Worm (Caenorhabditis elegans) whole organism, late embryonic: ENCODE measurements around the gene H29C22.1.

Experiments used
- C08G9.2 ChIP-seq: sonication (generic microtip); optimal IDR thresholded peaks from 2 replicates; lab custom pipeline; 2016; ENCODE audit warnings: mild to moderate bottlenecking, missing genetic modification characterization, moderate library complexity, missing compliant biosample characterization
- K09A11.1 ChIP-seq: sonication (generic microtip); optimal IDR thresholded peaks from 2 replicates; lab custom pipeline; 2017; ENCODE audit warnings: antibody characterized with exemption, mild to moderate bottlenecking, missing genetic modification characterization, missing compliant biosample characterization; ENCODE audit not compliant: insufficient read depth
- Y22D7AL.16 ChIP-seq: sonication (generic microtip); optimal IDR thresholded peaks from 2 replicates; lab custom pipeline; 2016; ENCODE audit warnings: missing genetic modification characterization, missing compliant biosample characterization
- ama-1 ChIP-seq: fragments of 150-350 bp; optimal IDR thresholded peaks from 2 replicates; lab custom pipeline; 2014
- ceh-14 ChIP-seq: sonication (generic microtip); optimal IDR thresholded peaks from 2 replicates; lab custom pipeline; 2016; ENCODE audit warnings: missing genotype, missing genetic modification characterization, missing compliant biosample characterization
- ceh-22 ChIP-seq: sonication (generic microtip); optimal IDR thresholded peaks from 2 replicates; lab custom pipeline; 2017; ENCODE audit warnings: missing biosample characterization, missing genetic modification characterization
- ceh-24 ChIP-seq: sonication (generic microtip); optimal IDR thresholded peaks from 2 replicates; lab custom pipeline; 2016; ENCODE audit warnings: mild to moderate bottlenecking, missing genetic modification characterization, missing compliant biosample characterization
- ceh-30 ChIP-seq: fragments of 150-350 bp; optimal IDR thresholded peaks from 2 replicates; lab custom pipeline; 2014; ENCODE audit warnings: missing biosample characterization, missing genetic modification characterization
- ceh-31 ChIP-seq: sonication (generic microtip); optimal IDR thresholded peaks from 2 replicates; lab custom pipeline; 2016; ENCODE audit warnings: missing genetic modification characterization, missing compliant biosample characterization
- ceh-34 ChIP-seq: sonication (generic microtip); optimal IDR thresholded peaks from 2 replicates; lab custom pipeline; 2016; ENCODE audit warnings: mild to moderate bottlenecking, missing genetic modification characterization, missing compliant biosample characterization
- ceh-6 ChIP-seq: fragments of 200-800 bp; sonication (Bioruptor generic); optimal IDR thresholded peaks from 2 replicates; lab custom pipeline; 2018; ENCODE audit warnings: mild to moderate bottlenecking, missing genetic modification characterization, missing compliant biosample characterization
- ceh-9 ChIP-seq: sonication (generic microtip); optimal IDR thresholded peaks from 2 replicates; lab custom pipeline; 2016; ENCODE audit warnings: mild to moderate bottlenecking, missing genetic modification characterization, inconsistent platforms, missing compliant biosample characterization
- dmd-4 ChIP-seq: sonication (generic microtip); optimal IDR thresholded peaks from 2 replicates; lab custom pipeline; 2016; ENCODE audit warnings: borderline replicate concordance, missing genetic modification characterization, missing compliant biosample characterization
- ets-4 ChIP-seq: sonication (generic microtip); optimal IDR thresholded peaks from 2 replicates; lab custom pipeline; 2016; ENCODE audit warnings: missing genetic modification characterization, missing compliant biosample characterization
- eyg-1 ChIP-seq: sonication (generic microtip); optimal IDR thresholded peaks from 2 replicates; lab custom pipeline; 2016; ENCODE audit warnings: missing genotype, missing genetic modification characterization, missing compliant biosample characterization
- gmeb-2 ChIP-seq: sonication (generic microtip); optimal IDR thresholded peaks from 2 replicates; lab custom pipeline; 2016; ENCODE audit warnings: missing genetic modification characterization, inconsistent platforms, missing compliant biosample characterization
- hlh-13 ChIP-seq: fragments of 200-800 bp; sonication (Bioruptor generic); optimal IDR thresholded peaks from 2 replicates; lab custom pipeline; 2018; ENCODE audit warnings: mild to moderate bottlenecking, missing genetic modification characterization, missing compliant biosample characterization
- hlh-30 ChIP-seq: sonication (generic microtip); optimal IDR thresholded peaks from 2 replicates; lab custom pipeline; 2017; ENCODE audit warnings: antibody characterized with exemption, missing genetic modification characterization, missing compliant biosample characterization; ENCODE audit not compliant: insufficient read depth
- hlh-6 ChIP-seq: sonication (generic microtip); optimal IDR thresholded peaks from 2 replicates; lab custom pipeline; 2016; ENCODE audit warnings: missing genotype, missing genetic modification characterization, missing compliant biosample characterization
- hlh-8 ChIP-seq: sonication (generic microtip); optimal IDR thresholded peaks from 2 replicates; lab custom pipeline; 2016; ENCODE audit warnings: missing genotype, missing genetic modification characterization, missing compliant biosample characterization
- lim-6 ChIP-seq: sonication (generic microtip); optimal IDR thresholded peaks from 2 replicates; lab custom pipeline; 2016; ENCODE audit warnings: missing genetic modification characterization, missing compliant biosample characterization
- mec-3 ChIP-seq: sonication (generic microtip); optimal IDR thresholded peaks from 2 replicates; lab custom pipeline; 2016; ENCODE audit warnings: borderline replicate concordance, missing genetic modification characterization, missing compliant biosample characterization
- nfya-1 ChIP-seq: sonication (generic microtip); optimal IDR thresholded peaks from 2 replicates; lab custom pipeline; 2017; ENCODE audit warnings: missing genetic modification characterization, mild to moderate bottlenecking, missing compliant biosample characterization, antibody characterized with exemption, moderate library complexity
- nhr-232 ChIP-seq: sonication (generic microtip); optimal IDR thresholded peaks from 2 replicates; lab custom pipeline; 2016; ENCODE audit warnings: missing genetic modification characterization, missing compliant biosample characterization
- npax-4 ChIP-seq: sonication (generic microtip); optimal IDR thresholded peaks from 2 replicates; lab custom pipeline; 2016; ENCODE audit warnings: missing genetic modification characterization, missing compliant biosample characterization
- odd-2 ChIP-seq: sonication (generic microtip); optimal IDR thresholded peaks from 2 replicates; lab custom pipeline; 2017; ENCODE audit warnings: antibody characterized with exemption, mild to moderate bottlenecking, missing genetic modification characterization, missing compliant biosample characterization
- pat-9 ChIP-seq: fragments of 200-800 bp; sonication (Bioruptor generic); optimal IDR thresholded peaks from 2 replicates; lab custom pipeline; 2018; ENCODE audit warnings: mild to moderate bottlenecking, missing genetic modification characterization, moderate library complexity, missing compliant biosample characterization
- pha-2 ChIP-seq: sonication (generic microtip); optimal IDR thresholded peaks from 2 replicates; lab custom pipeline; 2017; ENCODE audit warnings: mild to moderate bottlenecking, missing genetic modification characterization, missing compliant biosample characterization
- pqm-1 ChIP-seq: sonication (generic microtip); optimal IDR thresholded peaks from 2 replicates; lab custom pipeline; 2016; ENCODE audit warnings: missing genetic modification characterization, missing compliant biosample characterization
- pros-1 ChIP-seq: fragments of 150-350 bp; optimal IDR thresholded peaks from 2 replicates; lab custom pipeline; 2014; ENCODE audit warnings: missing biosample characterization, missing genetic modification reagents, missing genetic modification characterization
- ref-2 ChIP-seq: sonication (generic microtip); optimal IDR thresholded peaks from 2 replicates; lab custom pipeline; 2016; ENCODE audit warnings: missing genetic modification characterization, missing compliant biosample characterization
- rnt-1 ChIP-seq: sonication (generic microtip); optimal IDR thresholded peaks from 2 replicates; lab custom pipeline; 2016; ENCODE audit warnings: missing genetic modification characterization, missing compliant biosample characterization
- sdc-2 ChIP-seq: sonication (generic microtip); optimal IDR thresholded peaks from 2 replicates; lab custom pipeline; 2016; ENCODE audit warnings: missing genotype, missing genetic modification characterization, missing compliant biosample characterization
- tbx-2 ChIP-seq: sonication (generic microtip); optimal IDR thresholded peaks from 2 replicates; lab custom pipeline; 2016; ENCODE audit warnings: missing genetic modification characterization, missing compliant biosample characterization
- unc-55 ChIP-seq: sonication (generic microtip); optimal IDR thresholded peaks from 2 replicates; lab custom pipeline; 2017; ENCODE audit warnings: missing biosample characterization, missing genetic modification reagents, missing genetic modification characterization
- ztf-16 ChIP-seq: sonication (generic microtip); optimal IDR thresholded peaks from 2 replicates; lab custom pipeline; 2017; ENCODE audit warnings: missing genetic modification characterization, missing compliant biosample characterization

Gene H29C22.1

DNA sequence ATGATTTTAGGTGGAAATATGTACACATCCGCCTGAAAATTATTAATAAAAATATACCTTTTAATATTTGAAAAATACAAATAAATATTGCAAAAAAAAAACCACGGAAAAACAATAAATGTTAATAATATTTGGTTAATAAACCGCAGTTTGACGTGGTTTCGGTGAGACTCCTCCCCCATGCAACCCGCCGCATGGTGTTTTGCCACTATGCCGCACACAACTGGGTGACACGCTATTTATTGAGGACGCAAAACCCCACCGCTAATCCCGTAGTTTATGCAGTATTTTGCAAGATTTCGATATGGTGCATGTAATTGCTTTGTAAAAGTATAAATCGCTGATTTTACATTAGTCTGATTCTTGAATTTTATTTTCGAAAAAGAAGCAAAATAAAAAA lies 14.5 kb downstream of the H29C22.1 start, which contains the start of gene gly-13 (continued):
- TF ChIP-seq ets-4 (tag; lab: Kevin White, UChicago): peak; percentile 20
- TF ChIP-seq rnt-1 (tag; lab: Kevin White, UChicago): peak; percentile 62
- TF ChIP-seq unc-55 (GFP tag; lab: Kevin White, UChicago): no peak
- TF ChIP-seq ceh-24 (tag; lab: Kevin White, UChicago): peak; percentile 19
- TF ChIP-seq ceh-14: peak; percentile 63
- TF ChIP-seq hlh-8: peak; percentile 57
- TF ChIP-seq nfya-1 (tag; lab: Kevin White, UChicago): peak; percentile 68
- TF ChIP-seq ceh-6 (GFP tag; lab: Kevin White, UChicago): peak; percentile 51
- no peak for TF ChIP-seq ceh-30 (tag; lab: Kevin White, UChicago)
- TF ChIP-seq pha-2 (tag; lab: Kevin White, UChicago): peak; percentile 55
- peak; percentile 44 for TF ChIP-seq ref-2 (tag; lab: Kevin White, UChicago)
- TF ChIP-seq pat-9 (tag; lab: Kevin White, UChicago): peak; percentile 56
- peak; percentile 39 for TF ChIP-seq npax-4 (tag; lab: Kevin White, UChicago)
- TF ChIP-seq Y22D7AL.16: peak; percentile 30
- TF ChIP-seq hlh-30 (tag; lab: Kevin White, UChicago): no peak
- peak; percentile 88 for TF ChIP-seq K09A11.1
- peak; percentile 52 for TF ChIP-seq nhr-232 (tag; lab: Kevin White, UChicago)

DNA sequence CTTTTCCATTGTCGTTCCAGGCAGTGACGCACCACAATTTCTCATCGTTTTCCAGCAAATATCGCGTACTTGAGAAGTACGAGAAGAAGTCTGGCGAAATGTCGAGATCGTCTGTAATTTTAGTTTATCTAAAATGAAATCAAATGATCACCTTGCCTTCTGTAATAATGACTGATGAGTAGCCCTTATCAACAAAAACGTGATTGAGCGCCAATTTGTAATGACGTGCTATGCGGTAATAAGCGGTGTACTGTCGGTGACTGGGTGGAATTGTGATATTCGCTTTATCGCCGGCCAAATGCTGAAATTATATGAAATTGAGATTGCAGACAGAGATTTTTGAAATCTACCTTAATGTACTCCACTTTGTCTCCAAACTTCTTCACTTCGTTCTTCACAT lies 15.7 kb downstream of the H29C22.1 start:
- TF ChIP-seq ceh-24 (tag; lab: Kevin White, UChicago) (no peak), Y22D7AL.16 (no peak), gmeb-2 (tag; lab: Kevin White, UChicago) (no peak), odd-2 (tag; lab: Kevin White, UChicago) (no peak), unc-55 (GFP tag; lab: Kevin White, UChicago) (no peak), tbx-2 (tag; lab: Kevin White, UChicago) (no peak), ceh-9 (no peak), hlh-13 (GFP tag; lab: Kevin White, UChicago) (no peak), lim-6 (tag; lab: Kevin White, UChicago) (no peak), pros-1 (tag; lab: Kevin White, UChicago) (no peak), ceh-22 (no peak), sdc-2 (tag; lab: Kevin White, UChicago) (no peak), nhr-232 (tag; lab: Kevin White, UChicago) (no peak), nfya-1 (tag; lab: Kevin White, UChicago) (no peak), ceh-34 (tag; lab: Kevin White, UChicago) (no peak), mec-3 (tag; lab: Kevin White, UChicago) (no peak), ama-1 (lab: Kevin White, UChicago) (no peak)

DNA sequence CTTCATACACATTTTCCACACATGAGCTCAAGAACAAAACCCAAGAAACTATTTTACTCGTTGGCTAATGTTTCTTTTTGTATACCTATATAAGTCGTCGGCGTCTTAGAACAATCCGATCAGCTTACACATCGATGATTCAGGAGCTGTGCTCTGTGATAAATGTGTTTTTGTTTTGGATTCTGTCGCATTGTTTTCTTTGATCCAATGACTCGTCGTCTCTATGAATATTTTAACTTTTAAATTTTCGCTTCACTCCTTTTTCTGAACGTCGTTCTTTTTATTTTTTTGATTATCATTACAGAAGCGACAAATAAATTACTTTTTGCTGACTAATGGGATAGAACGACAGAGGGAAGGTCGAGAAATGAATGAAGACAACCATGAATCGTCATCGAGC lies 19.8 kb downstream of the H29C22.1 start, which contains the start of gene B0416.3:
Gene B0416.3, plus strand, starts transcription at position 301 of the 400 bp plus-strand sequence.
- TF ChIP-seq dmd-4 (tag; lab: Kevin White, UChicago): no peak
- TF ChIP-seq C08G9.2 (tag; lab: Kevin White, UChicago): no peak
- TF ChIP-seq pqm-1 (tag; lab: Kevin White, UChicago): no peak
- no peak for TF ChIP-seq hlh-13 (GFP tag; lab: Kevin White, UChicago)
- TF ChIP-seq hlh-6 (tag; lab: Kevin White, UChicago): no peak
- no peak for TF ChIP-seq eyg-1 (tag; lab: Kevin White, UChicago)
- TF ChIP-seq gmeb-2 (tag; lab: Kevin White, UChicago): no peak
- TF ChIP-seq ceh-31 (tag; lab: Kevin White, UChicago): no peak
- TF ChIP-seq mec-3 (tag; lab: Kevin White, UChicago): no peak
- TF ChIP-seq ceh-30 (tag; lab: Kevin White, UChicago): no peak
- no peak for TF ChIP-seq npax-4 (tag; lab: Kevin White, UChicago)
- TF ChIP-seq nhr-232 (tag; lab: Kevin White, UChicago): no peak
- no peak for TF ChIP-seq ama-1 (lab: Kevin White, UChicago)
- no peak for TF ChIP-seq ztf-16 (tag; lab: Kevin White, UChicago)
